Fruit fly (Drosophila melanogaster): Measurements from ENCODE around the gene inaF-D.

dm6 chrX:11687666-11688492, 41.0 kb downstream of the inaF-D start:
- TF ChIP-seq Myc (optimal IDR thresholded peaks at IDR 0.05): no peak
- no peak for TF ChIP-seq h (optimal IDR thresholded peaks at IDR 0.05)
- no peak for TF ChIP-seq Sin3A (optimal IDR thresholded peaks at IDR 0.05)
